Fruit fly (Drosophila melanogaster): ENCODE data around the gene hid.

The hid gene

DNA sequence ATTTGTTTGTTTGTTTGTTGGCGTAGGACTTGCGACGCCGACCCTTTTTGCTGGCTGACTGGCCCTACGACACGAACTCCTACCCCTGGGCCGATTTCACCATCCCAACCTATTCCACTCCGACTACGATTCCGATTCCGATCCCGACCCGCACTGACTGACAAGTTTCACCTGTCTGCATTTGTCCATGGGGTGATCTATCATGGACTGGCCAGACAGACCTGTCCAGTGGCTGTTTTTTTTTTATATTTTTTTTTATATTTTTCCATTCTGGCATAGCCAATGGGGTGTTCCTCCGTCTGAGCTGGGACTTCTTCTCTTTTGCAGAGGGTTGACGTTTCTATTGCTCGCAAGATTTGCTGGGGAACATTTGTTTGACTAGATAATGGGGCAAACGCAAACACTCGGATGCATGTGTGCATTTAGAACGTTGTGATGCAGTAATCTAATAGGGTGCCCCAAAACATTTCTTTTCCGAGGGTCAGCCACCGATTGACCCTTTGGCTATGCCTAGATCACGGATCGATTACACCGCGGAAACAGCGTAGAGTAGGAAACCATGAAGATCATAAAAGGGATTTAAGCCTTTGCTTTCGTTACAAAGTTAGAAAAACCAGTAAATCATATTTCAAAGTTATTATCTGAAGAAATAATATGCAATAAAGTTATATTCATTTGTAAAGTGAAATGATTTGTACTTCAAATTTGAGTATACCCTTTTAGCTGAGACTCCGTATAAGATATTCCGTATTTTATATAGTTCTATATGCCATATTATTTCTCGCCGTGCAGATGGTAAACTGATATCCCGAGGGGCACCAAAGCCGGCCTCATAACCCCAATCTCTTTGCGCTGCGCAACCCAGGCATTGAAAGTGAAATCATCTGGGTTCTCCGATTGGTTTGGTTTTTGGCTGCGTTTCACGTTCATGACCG is 40.3 kb upstream of the hid start (continued):
- TF ChIP-seq CG2116 (GFP tag; optimal IDR thresholded peaks at IDR 0.05): peak; percentile 14
- TF ChIP-seq Ravus (GFP tag; IDR thresholded peaks at IDR 0.05): no peak
- TF ChIP-seq H15 (GFP tag; IDR thresholded peaks at IDR 0.05): no peak
- 0 out of 2 replicates have a peak, but pooled peaks have one; percentile 23 for TF ChIP-seq ttk (GFP tag; IDR thresholded peaks at IDR 0.05)
- TF ChIP-seq CG17829 (tag; optimal IDR thresholded peaks at IDR 0.05): peak; percentile 82
- no peak for TF ChIP-seq ERR (GFP tag; optimal IDR thresholded peaks at IDR 0.05)
- TF ChIP-seq Pdp1 (GFP tag; optimal IDR thresholded peaks at IDR 0.05): peak; percentile 30 to 47
- TF ChIP-seq CG10366 (GFP tag; IDR thresholded peaks at IDR 0.05): no peak
- TF ChIP-seq CG6854 (GFP tag; optimal IDR thresholded peaks at IDR 0.05): no peak
- no peak for TF ChIP-seq CG7745 (tag; optimal IDR thresholded peaks at IDR 0.05)
- peak in 1 of 2 experiments; percentile 59 for TF ChIP-seq chif (GFP tag; optimal IDR thresholded peaks at IDR 0.05)
- TF ChIP-seq caup (GFP tag; optimal IDR thresholded peaks at IDR 0.05; ENCODE audit: severe bottlenecking): no peak
- TF ChIP-seq fru (optimal IDR thresholded peaks at IDR 0.05): no peak
- peak; percentile 62 for TF ChIP-seq unpg (GFP tag; optimal IDR thresholded peaks at IDR 0.05)
- TF ChIP-seq CG18599 (GFP tag; optimal IDR thresholded peaks at IDR 0.05): no peak
- peak; percentile 68 for TF ChIP-seq org-1 (GFP tag; optimal IDR thresholded peaks at IDR 0.05)
- peak; percentile 21; the same call in 1 of the 2 replicates for TF ChIP-seq sisA (GFP tag; IDR thresholded peaks at IDR 0.05)
- TF ChIP-seq gcm (GFP tag; optimal IDR thresholded peaks at IDR 0.05): peak; percentile 61
- no peak for TF ChIP-seq CG8765 (GFP tag; IDR thresholded peaks at IDR 0.05)
- no peak for TF ChIP-seq Dp (GFP tag; optimal IDR thresholded peaks at IDR 0.05)
- no peak for TF ChIP-seq dimm (GFP tag; IDR thresholded peaks at IDR 0.05)
- TF ChIP-seq CG14014 (GFP tag; IDR thresholded peaks at IDR 0.05): no peak
- no peak for TF ChIP-seq nerfin-2 (GFP tag; IDR thresholded peaks at IDR 0.05; ENCODE audit: partially characterized antibody)
- no peak for TF ChIP-seq NC2β (GFP tag; optimal IDR thresholded peaks at IDR 0.05)
- TF ChIP-seq Sry-δ (GFP tag; optimal IDR thresholded peaks at IDR 0.05): no peak
- no peak for TF ChIP-seq Adf1 (GFP tag; IDR thresholded peaks at IDR 0.05)
- TF ChIP-seq Hmr (GFP tag; optimal IDR thresholded peaks at IDR 0.05): no peak
- peak; percentile 40 for TF ChIP-seq Nf-YB (GFP tag; optimal IDR thresholded peaks at IDR 0.05)
- no peak for TF ChIP-seq pzg (GFP tag; optimal IDR thresholded peaks at IDR 0.05)
- no peak for TF ChIP-seq CG4730 (GFP tag; IDR thresholded peaks at IDR 0.05)
- TF ChIP-seq HLHmδ (GFP tag; optimal IDR thresholded peaks at IDR 0.05): peak; percentile 25
- peak; percentile 25 for TF ChIP-seq lilli (GFP tag; optimal IDR thresholded peaks at IDR 0.05)
- TF ChIP-seq gem (tag; optimal IDR thresholded peaks at IDR 0.05): peak; percentile 81
- TF ChIP-seq Fer1 (GFP tag; optimal IDR thresholded peaks at IDR 0.05): no peak
- no peak for TF ChIP-seq Sry-β (GFP tag; optimal IDR thresholded peaks at IDR 0.05)
- TF ChIP-seq B-H1 (GFP tag; IDR thresholded peaks at IDR 0.05): no peak
- peak; percentile 80 for TF ChIP-seq CG31441 (GFP tag; IDR thresholded peaks at IDR 0.05)
- peak; percentile 62 for TF ChIP-seq CG1529 (GFP tag; optimal IDR thresholded peaks at IDR 0.05)
- TF ChIP-seq Ets65A (GFP tag): peak; percentile 83
- peak; percentile 61 for TF ChIP-seq CG4424 (GFP tag; optimal IDR thresholded peaks at IDR 0.05)
- peak in 1 of 2 experiments; percentile 93 for TF ChIP-seq Hr78 (GFP tag; optimal IDR thresholded peaks at IDR 0.05)
- peak; percentile 29 for TF ChIP-seq CG18764 (GFP tag; optimal IDR thresholded peaks at IDR 0.05)
- TF ChIP-seq ATbp (GFP tag; optimal IDR thresholded peaks at IDR 0.05): peak; percentile 44
- TF ChIP-seq CG11398 (GFP tag; optimal IDR thresholded peaks at IDR 0.05): no peak
- TF ChIP-seq CG2712 (tag; optimal IDR thresholded peaks at IDR 0.05): peak; percentile 89
- TF ChIP-seq CG8944 (GFP tag; optimal IDR thresholded peaks at IDR 0.05): peak; percentile 13
- peak; percentile 64 for TF ChIP-seq CG8290 (GFP tag; optimal IDR thresholded peaks at IDR 0.05)
- TF ChIP-seq CG8290 (tag; optimal IDR thresholded peaks at IDR 0.05): peak in 1 of 2 experiments; percentile 9
- no peak for TF ChIP-seq crol (GFP tag; IDR thresholded peaks at IDR 0.05)

All from whole organism, embryonic.